Fruit fly (Drosophila melanogaster) whole organism, wandering third instar larva: ENCODE data around the gene CaMKI.

ENCODE experiments used
- Abd-B ChIP-seq: fragments of >200 bp; optimal IDR thresholded peaks from 2 replicates; lab custom pipeline; 2017; ENCODE audit warnings: missing biosample characterization, missing genetic modification characterization
- Hr83 ChIP-seq: fragments of 200-300 bp; sonication (Bioruptor generic); optimal IDR thresholded peaks from 2 replicates; lab custom pipeline; 2016; ENCODE audit warnings: missing biosample characterization, mild to moderate bottlenecking, missing genetic modification characterization, moderate library complexity; ENCODE audit not compliant: poor library complexity, severe bottlenecking
- Myc ChIP-seq: fragments of >200 bp; optimal IDR thresholded peaks from 2 replicates; lab custom pipeline; 2017
- dl ChIP-seq, 2 experiments: fragments of 175-275, 200-275 bp in 1 of 2; fragments of 200-275 bp in 1 of 2; sonication (Bioruptor generic); optimal IDR thresholded peaks; lab custom pipeline; 2018; ENCODE audit warnings: mild to moderate bottlenecking in 2 of 2, missing biosample characterization in 2 of 2, missing genetic modification characterization in 2 of 2, moderate library complexity in 2 of 2; ENCODE audit not compliant: partially characterized antibody in 2 of 2, insufficient read depth in 1 of 2
- fru ChIP-seq: fragments of 200-800 bp; sonication (Bioruptor generic); optimal IDR thresholded peaks from 3 replicates; lab custom pipeline; 2016; ENCODE audit warnings: missing biosample characterization, mild to moderate bottlenecking, missing genetic modification characterization
- h ChIP-seq: fragments of 200-800 bp; sonication (Bioruptor generic); optimal IDR thresholded peaks from 3 replicates; lab custom pipeline; 2016; ENCODE audit warnings: missing biosample characterization, mild to moderate bottlenecking, missing genetic modification characterization
- lola ChIP-seq: fragments of >200 bp; optimal IDR thresholded peaks from 2 replicates; lab custom pipeline; 2017; ENCODE audit warnings: missing biosample characterization, missing genetic modification characterization

- TF ChIP-seq Abd-B (no peak), lola (GFP tag; lab: Kevin White, UChicago) (no peak), dl (GFP tag; optimal IDR thresholded peaks at IDR 0.05; lab: Kevin White, UChicago; ENCODE audit: insufficient read depth in 1 of 2, partially characterized antibody in 2 of 2) (no peak), fru (no peak), Hr83 (GFP tag; lab: Kevin White, UChicago) (no peak), Myc (lab: Kevin White, UChicago) (no peak), h (no peak)
These were observed 8.0 kb downstream of the CaMKI start for dm6 chr4:453303-453702.
